Fruit fly (Drosophila melanogaster) whole organism, embryonic: ENCODE data around the gene w-cup.

Experiments used
- Antp ChIP-seq: fragments of 200-800 bp; sonication (Bioruptor generic); optimal IDR thresholded peaks from 3 replicates; lab custom pipeline; 2016; ENCODE audit warnings: missing biosample characterization, missing genetic modification characterization
- Asciz ChIP-seq: fragments of 200-800 bp; sonication (Bioruptor generic); optimal IDR thresholded peaks from 2 replicates; lab custom pipeline; 2017; ENCODE audit warnings: missing biosample characterization, mild to moderate bottlenecking, missing genetic modification characterization, missing genetic modification reagents
- CG10959 ChIP-seq: fragments of 200-800 bp; sonication (Bioruptor generic); IDR thresholded peaks from 2 replicates; pipeline ENCODE4 v1.3.6; 2022; ENCODE audit warnings: missing biosample characterization, missing genetic modification characterization
- CG11504 ChIP-seq: fragments of 200-800 bp; sonication (Bioruptor generic); optimal IDR thresholded peaks from 3 replicates; lab custom pipeline; 2019; ENCODE audit warnings: missing biosample characterization, mild to moderate bottlenecking, missing genetic modification characterization, moderate library complexity
- CG1233 ChIP-seq: fragments of 200-800 bp; sonication (Bioruptor generic); optimal IDR thresholded peaks from 4 replicates; lab custom pipeline; 2018; ENCODE audit warnings: missing biosample characterization, mild to moderate bottlenecking, missing genetic modification characterization
- CG13287 ChIP-seq: fragments of 200-800 bp; sonication (Bioruptor generic); IDR thresholded peaks from 2 replicates; pipeline ENCODE4 v1.3.6; 2022; ENCODE audit warnings: missing biosample characterization, missing genetic modification characterization; ENCODE audit not compliant: partially characterized antibody
- CG13894 ChIP-seq: fragments of 200-800 bp; sonication (Bioruptor generic); optimal IDR thresholded peaks from 3 replicates; lab custom pipeline; 2018; ENCODE audit warnings: missing biosample characterization, mild to moderate bottlenecking, missing genetic modification characterization, moderate library complexity
- CG15011 ChIP-seq: fragments of 200-800 bp; sonication (Bioruptor generic); optimal IDR thresholded peaks from 3 replicates; lab custom pipeline; 2018; ENCODE audit warnings: missing biosample characterization, mild to moderate bottlenecking, missing genetic modification characterization
- CG15479 ChIP-seq: fragments of 200-800 bp; sonication (Bioruptor generic); optimal IDR thresholded peaks from 3 replicates; lab custom pipeline; 2019; ENCODE audit warnings: missing biosample characterization, mild to moderate bottlenecking, missing genetic modification characterization, moderate library complexity
- CG15601 ChIP-seq: fragments of 200-800 bp; sonication (Bioruptor generic); optimal IDR thresholded peaks from 3 replicates; lab custom pipeline; 2019; ENCODE audit warnings: missing biosample characterization, mild to moderate bottlenecking, missing genetic modification characterization, moderate library complexity
- CG1603 ChIP-seq: fragments of 200-800 bp; sonication (Bioruptor generic); optimal IDR thresholded peaks from 2 replicates; lab custom pipeline; 2019; ENCODE audit warnings: missing biosample characterization, mild to moderate bottlenecking, missing genetic modification characterization, moderate library complexity
- CG1647 ChIP-seq: fragments of 200-800 bp; sonication (Bioruptor generic); optimal IDR thresholded peaks from 3 replicates; lab custom pipeline; 2016; ENCODE audit warnings: missing biosample characterization, missing genetic modification characterization
- CG32772 ChIP-seq: fragments of 200-800 bp; sonication (Bioruptor generic); IDR thresholded peaks from 2 replicates; pipeline ENCODE4 v1.3.6; 2022; ENCODE audit warnings: missing biosample characterization, missing genetic modification characterization
- CG6813 ChIP-seq: fragments of 200-800 bp; sonication (Bioruptor generic); optimal IDR thresholded peaks from 2 replicates; lab custom pipeline; 2017; ENCODE audit warnings: missing biosample characterization, missing genetic modification characterization, mild to moderate bottlenecking, moderate library complexity, missing genetic modification reagents
- Dad ChIP-seq: fragments of 200-800 bp; sonication (Bioruptor generic); optimal IDR thresholded peaks from 3 replicates; lab custom pipeline; 2016; ENCODE audit warnings: missing biosample characterization, missing genetic modification characterization
- Elba2 ChIP-seq: fragments of 200-800 bp; sonication (Bioruptor generic); optimal IDR thresholded peaks from 3 replicates; lab custom pipeline; 2016; ENCODE audit warnings: missing biosample characterization, missing genetic modification characterization
- Fer3 ChIP-seq: fragments of 200-800 bp; sonication (Bioruptor generic); optimal IDR thresholded peaks from 2 replicates; lab custom pipeline; 2018; ENCODE audit warnings: missing biosample characterization, mild to moderate bottlenecking, missing genetic modification characterization, moderate library complexity
- H15 ChIP-seq: fragments of 200-800 bp; sonication (Bioruptor generic); IDR thresholded peaks from 3 replicates; pipeline ENCODE4 v1.3.6; 2022; ENCODE audit warnings: missing biosample characterization, missing genetic modification characterization
- H2.0 ChIP-seq: fragments of 200-800 bp; sonication (Bioruptor generic); IDR thresholded peaks from 2 replicates; pipeline ENCODE4 v1.3.6; 2022; ENCODE audit warnings: missing biosample characterization, missing genetic modification characterization
- HHEX ChIP-seq: fragments of 200-800 bp; sonication (Bioruptor generic); optimal IDR thresholded peaks from 3 replicates; lab custom pipeline; 2017; ENCODE audit warnings: missing biosample characterization, mild to moderate bottlenecking, missing genetic modification characterization, missing genetic modification reagents
- MESR4 ChIP-seq: fragments of 200-800 bp; sonication (Bioruptor generic); optimal IDR thresholded peaks from 2 replicates; lab custom pipeline; 2018; ENCODE audit warnings: missing biosample characterization, mild to moderate bottlenecking, missing genetic modification characterization, moderate library complexity
- Myb ChIP-seq: fragments of 200-800 bp; sonication (Bioruptor generic); optimal IDR thresholded peaks from 2 replicates; lab custom pipeline; 2016; ENCODE audit warnings: missing biosample characterization, missing genetic modification characterization
- Oli ChIP-seq: fragments of 200-800 bp; sonication (Bioruptor generic); optimal IDR thresholded peaks from 2 replicates; lab custom pipeline; 2018; ENCODE audit warnings: missing biosample characterization, mild to moderate bottlenecking, missing genetic modification characterization, moderate library complexity
- Opbp ChIP-seq: fragments of 200-800 bp; sonication (Bioruptor generic); IDR thresholded peaks from 3 replicates; pipeline ENCODE4 v1.3.6; 2022; ENCODE audit warnings: missing biosample characterization, missing genetic modification characterization; ENCODE audit not compliant: partially characterized antibody
- Side ChIP-seq: fragments of 200-800 bp; sonication (Bioruptor generic); optimal IDR thresholded peaks from 2 replicates; lab custom pipeline; 2016; ENCODE audit warnings: missing biosample characterization, missing genetic modification characterization
- Six4 ChIP-seq: fragments of 200-800 bp; sonication (Bioruptor generic); optimal IDR thresholded peaks from 2 replicates; lab custom pipeline; 2016; ENCODE audit warnings: missing biosample characterization, missing genetic modification characterization
- Sry-δ ChIP-seq: fragments of 200-800 bp; sonication (Bioruptor generic); optimal IDR thresholded peaks from 2 replicates; lab custom pipeline; 2016; ENCODE audit warnings: missing biosample characterization, missing genetic modification characterization
- Xrp1 ChIP-seq: fragments of 200-800 bp; sonication (Bioruptor generic); IDR thresholded peaks from 2 replicates; pipeline ENCODE4 v1.3.6; 2022; ENCODE audit warnings: missing biosample characterization, missing genetic modification characterization
- aop ChIP-seq: fragments of 200-800 bp; sonication (Bioruptor generic); IDR thresholded peaks from 2 replicates; pipeline ENCODE4 v1.3.6; 2022; ENCODE audit warnings: missing biosample characterization, missing genetic modification characterization
- bbx ChIP-seq: fragments of 200-800 bp; sonication (Bioruptor generic); IDR thresholded peaks from 2 replicates; pipeline ENCODE4 v1.3.6; 2022; ENCODE audit warnings: missing biosample characterization, missing genetic modification characterization; ENCODE audit not compliant: partially characterized antibody
- bigmax ChIP-seq: fragments of 200-800 bp; sonication (Bioruptor generic); optimal IDR thresholded peaks from 2 replicates; lab custom pipeline; 2018; ENCODE audit warnings: missing biosample characterization, mild to moderate bottlenecking, missing genetic modification characterization
- cwo ChIP-seq: fragments of 200-800 bp; sonication (Bioruptor generic); optimal IDR thresholded peaks from 3 replicates; lab custom pipeline; 2017; ENCODE audit warnings: missing biosample characterization, missing genetic modification characterization, mild to moderate bottlenecking, moderate library complexity, missing genetic modification reagents
- dimm ChIP-seq: fragments of 200-800 bp; sonication (Bioruptor generic); IDR thresholded peaks from 2 replicates; pipeline ENCODE4 v1.3.6; 2022; ENCODE audit warnings: missing biosample characterization, missing genetic modification characterization
- dm ChIP-seq: fragments of 200-800 bp; sonication (Bioruptor generic); optimal IDR thresholded peaks from 3 replicates; lab custom pipeline; 2016; ENCODE audit warnings: missing biosample characterization, missing genetic modification characterization
- exex ChIP-seq: fragments of 200-800 bp; sonication (Bioruptor generic); optimal IDR thresholded peaks from 4 replicates; lab custom pipeline; 2018; ENCODE audit warnings: missing biosample characterization, mild to moderate bottlenecking, missing genetic modification characterization, moderate library complexity
- ftz-f1 ChIP-seq: fragments of 200-800 bp; sonication (Bioruptor generic); optimal IDR thresholded peaks from 2 replicates; lab custom pipeline; 2016; ENCODE audit warnings: missing biosample characterization, missing genetic modification characterization
- hkb ChIP-seq, 2 experiments: fragments of 200-800 bp in 1 of 2; fragments of >200 bp in 1 of 2; sonication (Bioruptor generic) in 1 of 2; IDR thresholded peaks in 1 of 2; optimal IDR thresholded peaks in 1 of 2; 2 replicates each; pipeline versions ENCODE4 v1.3.6 to Lab custom; 2017 to 2022; ENCODE audit warnings: missing biosample characterization in 1 of 2, missing genetic modification characterization in 1 of 2
- jigr1 ChIP-seq: fragments of 200-800 bp; sonication (Bioruptor generic); IDR thresholded peaks from 3 replicates; pipeline ENCODE4 v1.3.6; 2022; ENCODE audit warnings: missing biosample characterization, missing genetic modification characterization
- jumu ChIP-seq: fragments of 200-800 bp; sonication (Bioruptor generic); optimal IDR thresholded peaks from 3 replicates; lab custom pipeline; 2016; ENCODE audit warnings: missing biosample characterization, missing genetic modification characterization
- knrl ChIP-seq: fragments of 200-800 bp; sonication (Bioruptor generic); IDR thresholded peaks from 3 replicates; pipeline ENCODE4 v1.3.6; 2022; ENCODE audit warnings: missing biosample characterization, missing genetic modification characterization; ENCODE audit not compliant: partially characterized antibody
- lilli ChIP-seq: fragments of 200-800 bp; sonication (Bioruptor generic); optimal IDR thresholded peaks from 3 replicates; lab custom pipeline; 2016; ENCODE audit warnings: missing biosample characterization, missing genetic modification characterization
- lola ChIP-seq, 3 experiments: fragments of >200 bp in 2 of 3; fragments of 200-800 bp in 1 of 3; sonication (Bioruptor generic) in 1 of 3; optimal IDR thresholded peaks; 2 replicates each; lab custom pipeline; 2017 to 2019; ENCODE audit warnings: missing biosample characterization in 3 of 3, missing genetic modification characterization in 3 of 3, mild to moderate bottlenecking in 1 of 3, moderate library complexity in 1 of 3
- pho ChIP-seq: fragments of 200-800 bp; sonication (Bioruptor generic); optimal IDR thresholded peaks from 2 replicates; lab custom pipeline; 2016; ENCODE audit warnings: missing biosample characterization, missing genetic modification characterization
- sens ChIP-seq: fragments of 200-800 bp; sonication (Bioruptor generic); peaks from one replicate; lab custom pipeline; 2016; ENCODE audit warnings: missing biosample characterization, missing genetic modification characterization
- ttk ChIP-seq: fragments of 200-800 bp; sonication (Bioruptor generic); IDR thresholded peaks from 2 replicates; pipeline ENCODE4 v2.1.2; 2022; ENCODE audit warnings: missing biosample characterization, missing genetic modification characterization
- tup ChIP-seq: fragments of 200-800 bp; sonication (Bioruptor generic); optimal IDR thresholded peaks from 2 replicates; lab custom pipeline; 2016; ENCODE audit warnings: missing biosample characterization, mild to moderate bottlenecking, missing genetic modification characterization, moderate library complexity
- unc-4 ChIP-seq: fragments of 200-800 bp; sonication (Bioruptor generic); IDR thresholded peaks from 2 replicates; pipeline ENCODE4 v1.3.6; 2022; ENCODE audit warnings: missing biosample characterization, missing genetic modification characterization; ENCODE audit not compliant: partially characterized antibody
- wdn ChIP-seq: fragments of 200-800 bp; sonication (Bioruptor generic); IDR thresholded peaks from 2 replicates; pipeline ENCODE4 v1.3.6; 2022; ENCODE audit warnings: missing biosample characterization, missing genetic modification characterization
- wek ChIP-seq: fragments of 200-800 bp; sonication (Bioruptor generic); optimal IDR thresholded peaks from 3 replicates; lab custom pipeline; 2018; ENCODE audit warnings: missing biosample characterization, mild to moderate bottlenecking, missing genetic modification characterization, moderate library complexity

Gene w-cup

dm6 chr2L:10543048-10543752 is 34.4 kb downstream of the w-cup start (continued):
- peak; percentile 60 for TF ChIP-seq Oli (tag; lab: Kevin White, UChicago)
- TF ChIP-seq Antp (GFP tag; lab: Kevin White, UChicago) = no peak
- TF ChIP-seq sens (GFP tag; lab: Kevin White, UChicago) = peak; percentile 74
- TF ChIP-seq wek (GFP tag; lab: Kevin White, UChicago) = no peak
- no peak for TF ChIP-seq MESR4 (GFP tag; lab: Kevin White, UChicago)
- no peak for TF ChIP-seq jumu (GFP tag; lab: Kevin White, UChicago)
- TF ChIP-seq ttk (GFP tag; lab: Robert Waterston, UW) = peak; percentile 55
- no peak for TF ChIP-seq Side
- peak; percentile 66 for TF ChIP-seq CG11504 (tag; lab: Kevin White, UChicago)
- TF ChIP-seq CG1647 (GFP tag; lab: Kevin White, UChicago) = no peak
- peak; percentile 21 for TF ChIP-seq Six4
- no peak for TF ChIP-seq CG10959 (GFP tag; lab: Robert Waterston, UW)
- no peak for TF ChIP-seq hkb (optimal IDR thresholded peaks at IDR 0.05; lab: Kevin White, UChicago)
- no peak; the same call in 1 of the 2 replicates for TF ChIP-seq hkb (GFP tag; IDR thresholded peaks at IDR 0.05; lab: Robert Waterston, UW)
- TF ChIP-seq Sry-δ (GFP tag; lab: Kevin White, UChicago) = no peak
- TF ChIP-seq CG15479 (GFP tag; lab: Kevin White, UChicago) = no peak
- peak; percentile 64 for TF ChIP-seq CG1603 (tag; lab: Kevin White, UChicago)
- TF ChIP-seq bigmax (GFP tag; lab: Kevin White, UChicago) = no peak
- peak; percentile 74 for TF ChIP-seq Xrp1
- TF ChIP-seq pho (GFP tag; lab: Kevin White, UChicago) = no peak
- no peak for TF ChIP-seq exex (tag; lab: Kevin White, UChicago)
- TF ChIP-seq H15 (GFP tag; lab: Robert Waterston, UW) = 0 out of 3 replicates have a peak, but pooled peaks have one; percentile 15
- no peak for TF ChIP-seq dimm (GFP tag; lab: Robert Waterston, UW)
- no peak for TF ChIP-seq bbx
- TF ChIP-seq dm = no peak
- TF ChIP-seq CG6813 (GFP tag; lab: Kevin White, UChicago) = no peak
- no peak for TF ChIP-seq Dad (GFP tag; lab: Kevin White, UChicago)
- TF ChIP-seq Asciz (GFP tag; lab: Kevin White, UChicago) = peak; percentile 43
- TF ChIP-seq Elba2 = no peak
- TF ChIP-seq HHEX (GFP tag; lab: Kevin White, UChicago) = no peak
- peak in 1 of 3 experiments; percentile 74 for TF ChIP-seq lola (GFP tag; optimal IDR thresholded peaks at IDR 0.05; lab: Kevin White, UChicago)
- no peak for TF ChIP-seq knrl
- no peak for TF ChIP-seq wdn
- peak; percentile 21 for TF ChIP-seq CG1233 (GFP tag; lab: Kevin White, UChicago)
- no peak for TF ChIP-seq CG13894 (tag; lab: Kevin White, UChicago)
- no peak for TF ChIP-seq lilli (GFP tag; lab: Kevin White, UChicago)
- TF ChIP-seq Fer3 (tag; lab: Kevin White, UChicago) = no peak
- TF ChIP-seq cwo (GFP tag; lab: Kevin White, UChicago) = no peak
- no peak for TF ChIP-seq jigr1 (GFP tag; lab: Robert Waterston, UW)
- peak; percentile 16; the same call in 1 of the 2 replicates for TF ChIP-seq H2.0 (GFP tag; lab: Robert Waterston, UW)
- TF ChIP-seq unc-4 = no peak
- TF ChIP-seq CG15601 (tag; lab: Kevin White, UChicago) = peak; percentile 65
- TF ChIP-seq tup = no peak
- peak; percentile 37; the same call in 1 of the 2 replicates for TF ChIP-seq CG32772
- TF ChIP-seq Opbp = no peak
- TF ChIP-seq Myb (GFP tag; lab: Kevin White, UChicago) = no peak
- no peak for TF ChIP-seq CG15011 (GFP tag; lab: Kevin White, UChicago)
- no peak for TF ChIP-seq ftz-f1 (GFP tag; lab: Kevin White, UChicago)
- TF ChIP-seq aop = no peak
- no peak for TF ChIP-seq CG13287 (GFP tag; lab: Robert Waterston, UW)
